Fruit fly (Drosophila melanogaster) whole organism, prepupa: ENCODE measurements around the gene CG31777.

Experiments
- Blimp-1 ChIP-seq: fragments of 200-800 bp; sonication (Bioruptor generic); optimal IDR thresholded peaks from 3 replicates; lab custom pipeline; 2017; ENCODE audit warnings: missing biosample characterization, missing genetic modification characterization, mild to moderate bottlenecking, moderate library complexity, missing genetic modification reagents
- CG10631 ChIP-seq: fragments of 200-800 bp; sonication (Bioruptor generic); optimal IDR thresholded peaks from 2 replicates; lab custom pipeline; 2016; ENCODE audit warnings: missing biosample characterization, missing genetic modification characterization
- CG10669 ChIP-seq: fragments of 200-800 bp; sonication (Bioruptor generic); optimal IDR thresholded peaks from 3 replicates; lab custom pipeline; 2018; ENCODE audit warnings: missing biosample characterization, mild to moderate bottlenecking, missing genetic modification characterization, moderate library complexity
- CG11294 ChIP-seq: fragments of 200-800 bp; sonication (Bioruptor generic); IDR thresholded peaks from 2 replicates; pipeline ENCODE4 v1.3.6; 2022; ENCODE audit warnings: missing biosample characterization, missing genetic modification characterization
- CG11762 ChIP-seq: fragments of 200-800 bp; sonication (Bioruptor generic); optimal IDR thresholded peaks from 3 replicates; lab custom pipeline; 2016; ENCODE audit warnings: missing biosample characterization, missing genetic modification characterization; ENCODE audit not compliant: insufficient read depth
- CG11902 ChIP-seq: fragments of 200-800 bp; sonication (Bioruptor generic); optimal IDR thresholded peaks from 3 replicates; lab custom pipeline; 2016; ENCODE audit warnings: missing biosample characterization, missing genetic modification characterization
- CG1621 ChIP-seq: fragments of 200-800 bp; sonication (Bioruptor generic); optimal IDR thresholded peaks from 3 replicates; lab custom pipeline; 2018; ENCODE audit warnings: missing biosample characterization, mild to moderate bottlenecking, missing genetic modification characterization
- CG3032 ChIP-seq: fragments of 200-800 bp; optimal IDR thresholded peaks from 2 replicates; lab custom pipeline; 2019; ENCODE audit warnings: missing biosample characterization, mild to moderate bottlenecking, missing genetic modification characterization, moderate library complexity
- CG31627 ChIP-seq: fragments of 200-800 bp; sonication (Bioruptor generic); optimal IDR thresholded peaks from 3 replicates; lab custom pipeline; 2016; ENCODE audit warnings: missing biosample characterization, missing genetic modification characterization
- CG34406 ChIP-seq: fragments of 200-800 bp; sonication (Bioruptor generic); optimal IDR thresholded peaks from 3 replicates; lab custom pipeline; 2016; ENCODE audit warnings: missing biosample characterization, missing genetic modification characterization
- CG4318 ChIP-seq: fragments of 200-800 bp; sonication (Bioruptor generic); optimal IDR thresholded peaks from 3 replicates; lab custom pipeline; 2017; ENCODE audit warnings: missing biosample characterization, mild to moderate bottlenecking, missing genetic modification characterization
- CG6276 ChIP-seq: fragments of 200-800 bp; sonication (Bioruptor generic); optimal IDR thresholded peaks from 2 replicates; lab custom pipeline; 2017; ENCODE audit warnings: missing biosample characterization, mild to moderate bottlenecking, missing genetic modification characterization
- CG6792 ChIP-seq: fragments of 200-800 bp; sonication (Bioruptor generic); optimal IDR thresholded peaks from 3 replicates; lab custom pipeline; 2016; ENCODE audit warnings: missing biosample characterization, missing genetic modification characterization
- CG6854 ChIP-seq: fragments of 200-800 bp; sonication (Bioruptor generic); optimal IDR thresholded peaks from 2 replicates; lab custom pipeline; 2017; ENCODE audit warnings: missing biosample characterization, mild to moderate bottlenecking, missing genetic modification characterization
- CG7368 ChIP-seq: fragments of 200-800 bp; sonication (Bioruptor generic); optimal IDR thresholded peaks from 3 replicates; lab custom pipeline; 2016; ENCODE audit warnings: missing biosample characterization, missing genetic modification characterization
- CG8119 ChIP-seq: fragments of 200-800 bp; sonication (Bioruptor generic); IDR thresholded peaks from 3 replicates; pipeline ENCODE4 v1.3.6; 2022; ENCODE audit warnings: missing biosample characterization, missing genetic modification characterization
- CG8319 ChIP-seq: fragments of 200-800 bp; sonication (Bioruptor generic); optimal IDR thresholded peaks from 3 replicates; lab custom pipeline; 2016; ENCODE audit warnings: missing biosample characterization, missing genetic modification characterization
- CG8632 ChIP-seq: fragments of 200-800 bp; sonication (Bioruptor generic); optimal IDR thresholded peaks from 3 replicates; lab custom pipeline; 2016; ENCODE audit warnings: missing biosample characterization, missing genetic modification characterization
- CG9139 ChIP-seq: fragments of 200-800 bp; sonication (Bioruptor generic); optimal IDR thresholded peaks from 3 replicates; lab custom pipeline; 2017; ENCODE audit warnings: missing biosample characterization, mild to moderate bottlenecking, missing genetic modification characterization
- Eip78C ChIP-seq: fragments of 200-800 bp; sonication (Bioruptor generic); peaks from one replicate; lab custom pipeline; 2016; ENCODE audit warnings: missing biosample characterization, missing genetic modification characterization
- Eip93F ChIP-seq: fragments of 200-800 bp; sonication (Bioruptor generic); optimal IDR thresholded peaks from 2 replicates; lab custom pipeline; 2016; ENCODE audit warnings: missing biosample characterization, mild to moderate bottlenecking, missing genetic modification characterization
- Ets21C ChIP-seq: fragments of 200-800 bp; sonication (Bioruptor generic); optimal IDR thresholded peaks from 3 replicates; lab custom pipeline; 2016; ENCODE audit warnings: missing biosample characterization, missing genetic modification characterization
- Ets96B ChIP-seq: fragments of 200-800 bp; optimal IDR thresholded peaks from 2 replicates; lab custom pipeline; 2019; ENCODE audit warnings: missing biosample characterization, mild to moderate bottlenecking, missing genetic modification characterization, moderate library complexity
- Gug ChIP-seq: fragments of 200-800 bp; sonication (Bioruptor generic); IDR thresholded peaks from 2 replicates; pipeline ENCODE4 v1.3.6; 2022; ENCODE audit warnings: missing biosample characterization, missing genetic modification characterization
- Hr38 ChIP-seq: sonication (Bioruptor generic); optimal IDR thresholded peaks from 2 replicates; lab custom pipeline; 2016; ENCODE audit warnings: missing biosample characterization, missing genetic modification characterization
- Hr39 ChIP-seq: fragments of 200-800 bp; sonication (Bioruptor generic); optimal IDR thresholded peaks from 2 replicates; lab custom pipeline; 2016; ENCODE audit warnings: missing biosample characterization, missing genetic modification characterization
- Hr4 ChIP-seq: fragments of 200-800 bp; sonication (Bioruptor generic); optimal IDR thresholded peaks from 3 replicates; lab custom pipeline; 2016; ENCODE audit warnings: missing biosample characterization, missing genetic modification characterization
- Lpt ChIP-seq: fragments of 200-800 bp; sonication (Bioruptor generic); optimal IDR thresholded peaks from 3 replicates; lab custom pipeline; 2016; ENCODE audit warnings: missing biosample characterization, missing genetic modification characterization
- Met ChIP-seq: fragments of 200-800 bp; sonication (Bioruptor generic); optimal IDR thresholded peaks from 3 replicates; lab custom pipeline; 2016; ENCODE audit warnings: missing biosample characterization, missing genetic modification characterization
- OdsH ChIP-seq: fragments of 200-800 bp; sonication (Bioruptor generic); optimal IDR thresholded peaks from 3 replicates; lab custom pipeline; 2016; ENCODE audit warnings: missing biosample characterization, missing genetic modification characterization
- Smox ChIP-seq: fragments of 200-800 bp; sonication (Bioruptor generic); optimal IDR thresholded peaks from 3 replicates; lab custom pipeline; 2016; ENCODE audit warnings: missing biosample characterization, missing genetic modification characterization
- Sox14 ChIP-seq: fragments of 200-800 bp; sonication (Bioruptor generic); optimal IDR thresholded peaks from 3 replicates; lab custom pipeline; 2016; ENCODE audit warnings: missing biosample characterization, missing genetic modification characterization
- Sox15 ChIP-seq: fragments of 200-800 bp; sonication (Bioruptor generic); optimal IDR thresholded peaks from 3 replicates; lab custom pipeline; 2016; ENCODE audit warnings: missing biosample characterization, missing genetic modification characterization
- cyc ChIP-seq: fragments of 200-800 bp; sonication (Bioruptor generic); optimal IDR thresholded peaks from 3 replicates; lab custom pipeline; 2016; ENCODE audit warnings: missing biosample characterization, missing genetic modification characterization
- dac ChIP-seq: fragments of 200-800 bp; sonication (Bioruptor generic); optimal IDR thresholded peaks from 2 replicates; lab custom pipeline; 2017; ENCODE audit warnings: missing biosample characterization, mild to moderate bottlenecking, missing genetic modification characterization
- dsx ChIP-seq: fragments of 200-800 bp; optimal IDR thresholded peaks from 3 replicates; lab custom pipeline; 2019; ENCODE audit warnings: missing biosample characterization, mild to moderate bottlenecking, missing genetic modification characterization, moderate library complexity; ENCODE audit not compliant: poor library complexity, severe bottlenecking
- eg ChIP-seq: fragments of 200-800 bp; sonication (Bioruptor generic); IDR thresholded peaks from 3 replicates; pipeline ENCODE4 v1.3.6; 2022; ENCODE audit warnings: missing biosample characterization, missing genetic modification characterization
- esn ChIP-seq: fragments of 200-800 bp; sonication (Bioruptor generic); optimal IDR thresholded peaks from 2 replicates; lab custom pipeline; 2016; ENCODE audit warnings: missing biosample characterization, mild to moderate bottlenecking, missing genetic modification characterization, moderate library complexity
- fd59A ChIP-seq: fragments of 200-800 bp; sonication (Bioruptor generic); optimal IDR thresholded peaks from 2 replicates; lab custom pipeline; 2017; ENCODE audit warnings: missing biosample characterization, mild to moderate bottlenecking, missing genetic modification characterization, missing genetic modification reagents
- fd85E ChIP-seq: fragments of 200-800 bp; sonication (Bioruptor generic); optimal IDR thresholded peaks from 3 replicates; lab custom pipeline; 2016; ENCODE audit warnings: missing biosample characterization, missing genetic modification characterization
- fkh ChIP-seq: fragments of 200-800 bp; sonication (Bioruptor generic); optimal IDR thresholded peaks from 3 replicates; lab custom pipeline; 2017; ENCODE audit warnings: missing biosample characterization, mild to moderate bottlenecking, missing genetic modification characterization, moderate library complexity
- lz ChIP-seq: fragments of 200-800 bp; sonication (Bioruptor generic); optimal IDR thresholded peaks from 3 replicates; lab custom pipeline; 2016; ENCODE audit warnings: missing biosample characterization, missing genetic modification characterization
- net ChIP-seq: fragments of 200-800 bp; sonication (Bioruptor generic); optimal IDR thresholded peaks from 3 replicates; lab custom pipeline; 2016; ENCODE audit warnings: missing biosample characterization, missing genetic modification characterization
- pdm3 ChIP-seq: fragments of 200-800 bp; sonication (Bioruptor generic); optimal IDR thresholded peaks from 3 replicates; lab custom pipeline; 2016; ENCODE audit warnings: missing biosample characterization, missing genetic modification characterization
- salr ChIP-seq, 2 experiments: fragments of 200-800 bp; sonication (Bioruptor generic); optimal IDR thresholded peaks; 3 replicates each; lab custom pipeline; 2016 to 2018; ENCODE audit warnings: missing biosample characterization in 2 of 2, missing genetic modification characterization in 2 of 2, mild to moderate bottlenecking in 1 of 2
- spab ChIP-seq: fragments of 200-800 bp; sonication (Bioruptor generic); optimal IDR thresholded peaks from 2 replicates; lab custom pipeline; 2017; ENCODE audit warnings: missing biosample characterization, mild to moderate bottlenecking, missing genetic modification characterization, missing genetic modification reagents
- ss ChIP-seq, 2 experiments: fragments of 200-800 bp; sonication (Bioruptor generic); optimal IDR thresholded peaks; 2 replicates in 1 of 2; 3 replicates in 1 of 2; lab custom pipeline; 2017 to 2018; ENCODE audit warnings: mild to moderate bottlenecking in 2 of 2, missing biosample characterization in 2 of 2, missing genetic modification characterization in 2 of 2, moderate library complexity in 1 of 2
- svp ChIP-seq: fragments of 200-800 bp; sonication (Bioruptor generic); peaks from one replicate; lab custom pipeline; 2016; ENCODE audit warnings: missing biosample characterization, missing genetic modification characterization
- topi ChIP-seq: fragments of 200-800 bp; sonication (Bioruptor generic); optimal IDR thresholded peaks from 3 replicates; lab custom pipeline; 2016; ENCODE audit warnings: missing biosample characterization, missing genetic modification characterization
- vri ChIP-seq: fragments of 200-800 bp; sonication (Bioruptor generic); optimal IDR thresholded peaks from 3 replicates; lab custom pipeline; 2016; ENCODE audit warnings: missing biosample characterization, mild to moderate bottlenecking, missing genetic modification characterization

The CG31777 gene

dm6 chr2L:3713545-3714156, 6.8 kb upstream of the CG31777 start:
- TF ChIP-seq Hr4 (GFP tag; lab: Kevin White, UChicago) (peak; percentile 4), Met (GFP tag; lab: Kevin White, UChicago) (peak; percentile 5), eg (GFP tag; lab: Robert Waterston, UW) (peak; percentile 44; the same call in 1 of the 3 replicates), CG6854 (no peak), fkh (GFP tag; lab: Kevin White, UChicago) (peak; percentile 14), Eip78C (peak; percentile 62), vri (GFP tag; lab: Kevin White, UChicago) (peak; percentile 33), CG8632 (no peak), CG6792 (GFP tag; lab: Kevin White, UChicago) (no peak), svp (GFP tag; lab: Kevin White, UChicago) (peak; percentile 9)

- TF ChIP-seq esn (GFP tag; lab: Kevin White, UChicago), result peak; percentile 7
- no peak for TF ChIP-seq fd59A (GFP tag; lab: Kevin White, UChicago)
- TF ChIP-seq Ets96B (tag; lab: Kevin White, UChicago), result no peak
- TF ChIP-seq CG10669 (GFP tag; lab: Kevin White, UChicago), result no peak
- no peak for TF ChIP-seq dac (GFP tag; lab: Kevin White, UChicago)
- TF ChIP-seq pdm3 (GFP tag; lab: Kevin White, UChicago), result peak; percentile 40
- no peak for TF ChIP-seq salr (GFP tag; optimal IDR thresholded peaks at IDR 0.05; lab: Kevin White, UChicago)
- peak; percentile 11 for TF ChIP-seq lz (GFP tag; lab: Kevin White, UChicago)
- no peak for TF ChIP-seq CG7368 (GFP tag; lab: Kevin White, UChicago)
- no peak for TF ChIP-seq Eip93F (GFP tag; lab: Kevin White, UChicago)
- TF ChIP-seq CG11294 (GFP tag; lab: Robert Waterston, UW), result no peak
- TF ChIP-seq CG9139 (GFP tag; lab: Kevin White, UChicago), result no peak
- TF ChIP-seq eg (GFP tag; lab: Robert Waterston, UW), result no peak
- TF ChIP-seq cyc, result no peak
- no peak for TF ChIP-seq Hr38 (GFP tag; lab: Kevin White, UChicago)
- peak; percentile 41 for TF ChIP-seq Hr39 (GFP tag; lab: Kevin White, UChicago)
- no peak for TF ChIP-seq CG8119
- no peak for TF ChIP-seq CG31627 (GFP tag; lab: Kevin White, UChicago)
- peak; percentile 32 for TF ChIP-seq Smox
- TF ChIP-seq dsx (GFP tag; lab: Kevin White, UChicago), result peak; percentile 46
- no peak for TF ChIP-seq spab
- no peak for TF ChIP-seq CG4318 (GFP tag; lab: Kevin White, UChicago)
- no peak for TF ChIP-seq CG8319 (GFP tag; lab: Kevin White, UChicago)
- no peak for TF ChIP-seq CG11902 (GFP tag; lab: Kevin White, UChicago)
- TF ChIP-seq Sox15, result no peak
- peak; percentile 18 for TF ChIP-seq topi (GFP tag; lab: Kevin White, UChicago)
- TF ChIP-seq Blimp-1 (GFP tag; lab: Kevin White, UChicago), result no peak
- no peak for TF ChIP-seq fd85E
- peak; percentile 74 for TF ChIP-seq svp (GFP tag; lab: Kevin White, UChicago)
- no peak for TF ChIP-seq ss (GFP tag; optimal IDR thresholded peaks at IDR 0.05; lab: Kevin White, UChicago)
- TF ChIP-seq OdsH (GFP tag; lab: Kevin White, UChicago), result peak; percentile 11
- no peak for TF ChIP-seq Ets21C (GFP tag; lab: Kevin White, UChicago)
- TF ChIP-seq CG1621 (tag; lab: Kevin White, UChicago), result no peak
- TF ChIP-seq net (GFP tag; lab: Kevin White, UChicago), result no peak
- TF ChIP-seq CG10631 (GFP tag; lab: Kevin White, UChicago), result no peak
- TF ChIP-seq CG3032 (tag; lab: Kevin White, UChicago), result no peak
- peak; percentile 43 for TF ChIP-seq Met (GFP tag; lab: Kevin White, UChicago)
- peak; percentile 25 for TF ChIP-seq Sox14
- TF ChIP-seq Gug (GFP tag; lab: Robert Waterston, UW), result no peak
- no peak for TF ChIP-seq CG11762 (GFP tag; lab: Kevin White, UChicago)
- no peak for TF ChIP-seq CG34406 (GFP tag; lab: Kevin White, UChicago)
- TF ChIP-seq CG6276 (GFP tag; lab: Kevin White, UChicago), result no peak
- no peak for TF ChIP-seq CG6792 (GFP tag; lab: Kevin White, UChicago)
- no peak for TF ChIP-seq Lpt
Observed at dm6 chr2L:3712949-3713416, 6.1 kb upstream of the CG31777 start, which contains the start of the genes CG31955 and CG2818. CG31955 (minus strand) TSS chr2L:3713105. CG2818 (plus strand) TSS chr2L:3713360.
